Worm (Caenorhabditis elegans) whole organism, L4 larva: ENCODE results near the gene aakg-5.

ENCODE experiments used
- D1046.2 ChIP-seq: fragments of 200-800 bp; sonication (Bioruptor generic); IDR thresholded peaks from 2 replicates; pipeline ENCODE4 v1.3.6; 2022; ENCODE audit warnings: missing genetic modification characterization, missing compliant biosample characterization
- F10B5.3 ChIP-seq: sonication (generic microtip); optimal IDR thresholded peaks from 2 replicates; lab custom pipeline; 2016; ENCODE audit warnings: mild to moderate bottlenecking, missing genetic modification characterization, missing compliant biosample characterization
- F49E8.2 ChIP-seq: sonication (generic microtip); optimal IDR thresholded peaks from 2 replicates; lab custom pipeline; 2016; ENCODE audit warnings: missing compliant biosample characterization, mild to moderate bottlenecking, missing genetic modification characterization, borderline replicate concordance
- T20F7.1 ChIP-seq: fragments of 200-800 bp; sonication (Bioruptor generic); optimal IDR thresholded peaks from 2 replicates; lab custom pipeline; 2018; ENCODE audit warnings: mild to moderate bottlenecking, missing genetic modification characterization, missing compliant biosample characterization
- Y105C5A.15 ChIP-seq: fragments of 200-800 bp; sonication (Bioruptor generic); IDR thresholded peaks from 2 replicates; pipeline ENCODE4 v1.3.6; 2022; ENCODE audit warnings: missing genetic modification characterization, missing compliant biosample characterization
- ZK546.5 ChIP-seq, 2 experiments: sonication (generic microtip); optimal IDR thresholded peaks; 2 replicates each; lab custom pipeline; 2017; ENCODE audit warnings: missing biosample characterization in 2 of 2, missing genetic modification characterization in 2 of 2
- ceh-20 ChIP-seq: fragments of 200-800 bp; sonication (Bioruptor generic); IDR thresholded peaks from 2 replicates; pipeline ENCODE4 v1.3.6; 2022; ENCODE audit warnings: missing genetic modification reagents, missing genetic modification characterization, missing compliant biosample characterization
- ceh-82 ChIP-seq: sonication (generic microtip); optimal IDR thresholded peaks from 2 replicates; lab custom pipeline; 2017; ENCODE audit warnings: missing biosample characterization, missing genetic modification characterization
- ctbp-1 ChIP-seq: fragments of 200-800 bp; sonication (Bioruptor generic); IDR thresholded peaks from 2 replicates; pipeline ENCODE4 v1.3.6; 2022; ENCODE audit warnings: missing genetic modification reagents, missing genetic modification characterization, missing compliant biosample characterization
- daf-19 ChIP-seq: fragments of 200-800 bp; sonication (Bioruptor generic); conservative IDR thresholded peaks from 2 replicates; pipeline ENCODE4 v1.3.6; 2022; ENCODE audit warnings: missing genetic modification characterization, missing compliant biosample characterization
- dmd-6 ChIP-seq: fragments of 200-800 bp; sonication (Bioruptor generic); IDR thresholded peaks from 2 replicates; pipeline ENCODE4 v1.3.6; 2022; ENCODE audit warnings: missing genetic modification reagents, missing genetic modification characterization, missing compliant biosample characterization
- dve-1 ChIP-seq: sonication (generic microtip); optimal IDR thresholded peaks from 2 replicates; lab custom pipeline; 2017; ENCODE audit warnings: antibody characterized with exemption, mild to moderate bottlenecking, missing genetic modification characterization, missing compliant biosample characterization; ENCODE audit not compliant: insufficient read depth
- egl-27 ChIP-seq: sonication (generic microtip); optimal IDR thresholded peaks from 3 replicates; lab custom pipeline; 2017; ENCODE audit warnings: missing biosample characterization, missing genetic modification reagents, missing genetic modification characterization
- egl-43 ChIP-seq: fragments of 200-800 bp; sonication (Bioruptor generic); IDR thresholded peaks from 2 replicates; pipeline ENCODE4 v1.3.6; 2022; ENCODE audit warnings: missing genetic modification reagents, missing genetic modification characterization, missing compliant biosample characterization
- fkh-10 ChIP-seq: fragments of 150-350 bp; optimal IDR thresholded peaks from 2 replicates; lab custom pipeline; 2014; ENCODE audit warnings: missing biosample characterization, missing genetic modification reagents, missing genetic modification characterization
- fos-1 ChIP-seq: fragments of 150-350 bp; optimal IDR thresholded peaks from 2 replicates; lab custom pipeline; 2014; ENCODE audit warnings: missing biosample characterization, missing genetic modification characterization
- hif-1 ChIP-seq, 2 experiments: sonication (generic microtip); optimal IDR thresholded peaks; 2 replicates each; lab custom pipeline; 2016 to 2017; ENCODE audit warnings: missing compliant biosample characterization in 2 of 2, missing genetic modification characterization in 2 of 2, missing genetic modification reagents in 2 of 2, missing genotype in 2 of 2, mild to moderate bottlenecking in 1 of 2
- hlh-11 ChIP-seq: fragments of 200-800 bp; sonication (Bioruptor generic); optimal IDR thresholded peaks from 2 replicates; lab custom pipeline; 2018; ENCODE audit warnings: mild to moderate bottlenecking, missing genetic modification characterization, missing compliant biosample characterization
- hlh-30 ChIP-seq: sonication (generic microtip); optimal IDR thresholded peaks from 2 replicates; lab custom pipeline; 2017; ENCODE audit warnings: antibody characterized with exemption, mild to moderate bottlenecking, missing genetic modification characterization, missing compliant biosample characterization; ENCODE audit not compliant: insufficient read depth
- hmg-1.1 ChIP-seq: fragments of 200-800 bp; sonication (Bioruptor generic); IDR thresholded peaks from 2 replicates; pipeline ENCODE4 v1.3.6; 2022; ENCODE audit warnings: missing genetic modification reagents, missing genetic modification characterization, missing compliant biosample characterization
- jun-1 ChIP-seq: fragments of 150-350 bp; optimal IDR thresholded peaks from 2 replicates; lab custom pipeline; 2014; ENCODE audit warnings: missing biosample characterization, missing genetic modification reagents, missing genetic modification characterization
- lin-1 ChIP-seq: fragments of 200-800 bp; sonication (Bioruptor generic); IDR thresholded peaks from 2 replicates; pipeline ENCODE4 v1.3.6; 2022; ENCODE audit warnings: missing genetic modification reagents, missing genetic modification characterization, missing compliant biosample characterization
- lsy-2 ChIP-seq, 2 experiments: fragments of 150-350 bp in 1 of 2; sonication (generic microtip) in 1 of 2; optimal IDR thresholded peaks; 2 replicates each; lab custom pipeline; 2014 to 2017; ENCODE audit warnings: missing biosample characterization in 2 of 2, missing genetic modification characterization in 2 of 2
- madf-9 ChIP-seq: fragments of 200-800 bp; sonication (Bioruptor generic); conservative IDR thresholded peaks from 2 replicates; pipeline ENCODE4 v1.3.6; 2022; ENCODE audit warnings: missing genetic modification reagents, missing genetic modification characterization, missing compliant biosample characterization
- mxl-3 ChIP-seq: fragments of 200-800 bp; sonication (Bioruptor generic); optimal IDR thresholded peaks from 2 replicates; lab custom pipeline; 2018; ENCODE audit warnings: mild to moderate bottlenecking, missing genetic modification characterization, missing compliant biosample characterization
- nhr-10 ChIP-seq: fragments of 150-350 bp; optimal IDR thresholded peaks from 2 replicates; lab custom pipeline; 2014; ENCODE audit warnings: missing biosample characterization, missing genetic modification characterization
- nhr-102 ChIP-seq: sonication (generic microtip); optimal IDR thresholded peaks from 2 replicates; lab custom pipeline; 2016; ENCODE audit warnings: mild to moderate bottlenecking, missing genetic modification characterization, moderate library complexity, missing compliant biosample characterization
- nhr-11 ChIP-seq: fragments of 150-350 bp; optimal IDR thresholded peaks from 2 replicates; lab custom pipeline; 2014; ENCODE audit warnings: missing biosample characterization, missing genetic modification characterization
- nhr-28 ChIP-seq: fragments of 150-350 bp; optimal IDR thresholded peaks from 2 replicates; lab custom pipeline; 2014; ENCODE audit warnings: missing biosample characterization, missing genetic modification characterization
- nhr-6 ChIP-seq: fragments of 150-350 bp; optimal IDR thresholded peaks from 2 replicates; lab custom pipeline; 2014; ENCODE audit warnings: missing biosample characterization, missing genetic modification characterization
- nhr-76 ChIP-seq: fragments of 150-350 bp; optimal IDR thresholded peaks from 2 replicates; lab custom pipeline; 2014; ENCODE audit warnings: missing biosample characterization, missing genetic modification characterization
- pqm-1 ChIP-seq: sonication (generic microtip); optimal IDR thresholded peaks from 2 replicates; lab custom pipeline; 2017; ENCODE audit warnings: missing biosample characterization, missing genetic modification characterization
- tag-97 ChIP-seq: fragments of 200-800 bp; sonication (Bioruptor generic); IDR thresholded peaks from 2 replicates; pipeline ENCODE4 v1.3.6; 2022; ENCODE audit warnings: missing genetic modification characterization, missing compliant biosample characterization
- tra-1 ChIP-seq: fragments of 200-800 bp; sonication (Bioruptor generic); IDR thresholded peaks from 2 replicates; pipeline ENCODE4 v1.3.6; 2022; ENCODE audit warnings: missing genetic modification reagents, missing genetic modification characterization, missing compliant biosample characterization
- unc-62 ChIP-seq, 3 experiments: fragments of 150-350 bp in 1 of 3; sonication (generic microtip); optimal IDR thresholded peaks in 2 of 3; peaks in 1 of 3; 1 replicate in 1 of 3; 2 replicates in 2 of 3; lab custom pipeline; 2014 to 2017; ENCODE audit warnings: missing biosample characterization in 3 of 3, missing genetic modification characterization in 3 of 3, missing genetic modification reagents in 3 of 3, missing genotype in 1 of 3
- zfp-3 ChIP-seq: fragments of 200-800 bp; sonication (Bioruptor generic); conservative IDR thresholded peaks from 2 replicates; pipeline ENCODE4 v1.3.6; 2022; ENCODE audit warnings: missing genetic modification reagents, missing genetic modification characterization, missing compliant biosample characterization
- ztf-11 ChIP-seq: fragments of 150-350 bp; optimal IDR thresholded peaks from 2 replicates; lab custom pipeline; 2014; ENCODE audit warnings: missing biosample characterization, missing genetic modification characterization
- ztf-7 ChIP-seq: fragments of 150-350 bp; optimal IDR thresholded peaks from 2 replicates; lab custom pipeline; 2014; ENCODE audit warnings: missing biosample characterization, missing genetic modification characterization

The aakg-5 gene

ce11 chrII:10001065-10001464 is 26.1 kb upstream of the aakg-5 start, which contains the start of gene nlt-1 (continued):
- no peak for TF ChIP-seq mxl-3
- peak; percentile 57 for TF ChIP-seq nhr-10 (tag; lab: Kevin White, UChicago)
- peak in 1 of 2 experiments; percentile 20 for TF ChIP-seq unc-62 (GFP tag; optimal IDR thresholded peaks at IDR 0.05 in 1 of 2; lab: Kevin White, UChicago)
- TF ChIP-seq unc-62 (tag; optimal IDR thresholded peaks at IDR 0.05; lab: Kevin White, UChicago), result no peak
- TF ChIP-seq jun-1, result no peak
- peak; percentile 39 for TF ChIP-seq hlh-30 (tag; lab: Kevin White, UChicago)
- no peak for TF ChIP-seq fos-1
- no peak for TF ChIP-seq tag-97
- TF ChIP-seq ceh-82, result no peak
- peak; percentile 92 for TF ChIP-seq ceh-20 (GFP tag; lab: Robert Waterston, UW)
- peak; percentile 91 for TF ChIP-seq dmd-6
- TF ChIP-seq nhr-102 (tag; lab: Kevin White, UChicago), result peak; percentile 55
- TF ChIP-seq nhr-28 (tag; lab: Kevin White, UChicago), result peak; percentile 96
- peak; percentile 24 for TF ChIP-seq nhr-6
- TF ChIP-seq pqm-1 (tag; lab: Kevin White, UChicago), result peak; percentile 91
- TF ChIP-seq nhr-76, result no peak

ce11 chrII:9994679-9995078 is 19.8 kb upstream of the aakg-5 start:
- TF ChIP-seq nhr-11 (tag; lab: Kevin White, UChicago) (peak; percentile 39), unc-62 (GFP tag; optimal IDR thresholded peaks at IDR 0.05 in 1 of 2; lab: Kevin White, UChicago) (peak in 1 of 2 experiments; percentile 91), unc-62 (tag; optimal IDR thresholded peaks at IDR 0.05; lab: Kevin White, UChicago) (no peak), ceh-20 (GFP tag; lab: Robert Waterston, UW) (peak; percentile 14; the same call in 1 of the 2 replicates), lsy-2 (tag; optimal IDR thresholded peaks at IDR 0.05; lab: Kevin White, UChicago) (no peak)

- TF ChIP-seq madf-9 (GFP tag; lab: Robert Waterston, UW) (no peak), fkh-10 (GFP tag; lab: Kevin White, UChicago) (peak; percentile 7)
Observed at ce11 chrII:9992474-9992873, 17.5 kb upstream of the aakg-5 start.

DNA sequence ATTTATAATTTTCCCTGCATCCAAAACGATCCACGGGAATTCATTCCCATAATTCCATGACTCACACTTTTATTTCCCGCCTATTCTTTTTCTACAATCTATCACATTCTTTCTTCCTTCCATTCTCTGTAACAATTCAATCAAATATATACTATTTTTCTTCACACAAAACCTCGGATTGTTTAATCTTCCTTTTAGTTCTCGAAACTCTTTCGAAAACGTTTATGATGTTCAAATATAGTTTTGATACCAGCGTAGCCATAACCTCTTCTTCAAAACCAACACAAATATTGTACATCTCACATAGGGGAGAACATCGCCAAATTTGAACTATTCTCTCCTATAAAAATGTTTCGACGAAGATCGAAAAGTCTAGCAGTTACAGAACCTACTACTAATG is 15.9 kb upstream of the aakg-5 start, which contains the start of gene lec-3:
Gene lec-3 (plus strand): TSS at position 301 of the 400 bp plus-strand sequence.
- TF ChIP-seq hlh-11 (tag; lab: Kevin White, UChicago) (no peak), nhr-11 (tag; lab: Kevin White, UChicago) (no peak), tra-1 (GFP tag; lab: Robert Waterston, UW) (no peak), ztf-7 (tag; lab: Kevin White, UChicago) (no peak), hmg-1.1 (GFP tag; lab: Robert Waterston, UW) (no peak), ztf-11 (tag; lab: Kevin White, UChicago) (no peak), dve-1 (tag; lab: Kevin White, UChicago) (peak; percentile 11), F10B5.3 (tag; lab: Kevin White, UChicago) (no peak)
- TF ChIP-seq, all 104 proteins: peak for 1

ce11 chrII:9989533-9989932 is 14.6 kb upstream of the aakg-5 start:
- TF ChIP-seq lin-1 (GFP tag; lab: Robert Waterston, UW) (no peak), egl-27 (tag; lab: Kevin White, UChicago) (no peak), T20F7.1 (GFP tag; lab: Kevin White, UChicago) (no peak), Y105C5A.15 (GFP tag; lab: Robert Waterston, UW) (no peak), egl-43 (GFP tag; lab: Robert Waterston, UW) (no peak), D1046.2 (GFP tag; lab: Robert Waterston, UW) (no peak), zfp-3 (no peak), daf-19 (GFP tag; lab: Robert Waterston, UW) (no peak), ZK546.5 (tag; optimal IDR thresholded peaks at IDR 0.05; lab: Kevin White, UChicago) (no peak), F49E8.2 (tag; lab: Kevin White, UChicago) (no peak), hif-1 (tag; optimal IDR thresholded peaks at IDR 0.05; lab: Kevin White, UChicago) (peak in 1 of 2 experiments; percentile 4), ctbp-1 (GFP tag; lab: Robert Waterston, UW) (no peak), nhr-11 (tag; lab: Kevin White, UChicago) (peak; percentile 6), unc-62 (GFP tag; optimal IDR thresholded peaks at IDR 0.05 in 1 of 2; lab: Kevin White, UChicago) (no peak), unc-62 (tag; optimal IDR thresholded peaks at IDR 0.05; lab: Kevin White, UChicago) (no peak), hlh-11 (tag; lab: Kevin White, UChicago) (peak; percentile 17), nhr-76 (no peak)
- TF ChIP-seq, all 104 proteins: peak for 3
